Fruit fly (Drosophila melanogaster) whole organism, prepupa: ENCODE measurements around the gene ohgt.

ENCODE experiments used
- CG3919 ChIP-seq: fragments of 200-800 bp; sonication (Bioruptor generic); optimal IDR thresholded peaks from 3 replicates; lab custom pipeline; 2016; ENCODE audit warnings: missing biosample characterization, missing genetic modification characterization
- CG8319 ChIP-seq: fragments of 200-800 bp; sonication (Bioruptor generic); optimal IDR thresholded peaks from 3 replicates; lab custom pipeline; 2016; ENCODE audit warnings: missing biosample characterization, missing genetic modification characterization
- Eip75B ChIP-seq: fragments of 200-800 bp; sonication (Bioruptor generic); optimal IDR thresholded peaks from 3 replicates; lab custom pipeline; 2016; ENCODE audit warnings: missing biosample characterization, missing genetic modification characterization
- Hr38 ChIP-seq: sonication (Bioruptor generic); optimal IDR thresholded peaks from 2 replicates; lab custom pipeline; 2016; ENCODE audit warnings: missing biosample characterization, missing genetic modification characterization

dm6 chr3R:10042664-10043372 lies 6.2 kb upstream of the ohgt start, which contains the start of the genes Mical and CG3909:
- TF ChIP-seq Eip75B (no peak), Hr38 (GFP tag; lab: Kevin White, UChicago) (no peak), CG8319 (GFP tag; lab: Kevin White, UChicago) (peak; percentile 18), CG3919 (GFP tag; lab: Kevin White, UChicago) (peak; percentile 76)
